Worm (Caenorhabditis elegans) whole organism, L1 larva: ENCODE measurements around the gene swan-2.

Experiments
- C16A3.4 ChIP-seq: fragments of 150-350 bp; optimal IDR thresholded peaks from 2 replicates; lab custom pipeline; 2014; ENCODE audit warnings: missing biosample characterization, missing genetic modification characterization
- C34B4.2 ChIP-seq: sonication (generic microtip); optimal IDR thresholded peaks from 2 replicates; lab custom pipeline; 2017; ENCODE audit warnings: mild to moderate bottlenecking, missing genetic modification characterization, missing compliant biosample characterization
- aha-1 ChIP-seq: fragments of 150-350 bp; optimal IDR thresholded peaks from 2 replicates; lab custom pipeline; 2014; ENCODE audit warnings: missing biosample characterization, missing genetic modification characterization
- ama-1 ChIP-seq: fragments of 150-350 bp; optimal IDR thresholded peaks from 2 replicates; lab custom pipeline; 2014
- ceh-63 ChIP-seq: fragments of 200-800 bp; sonication (Bioruptor generic); optimal IDR thresholded peaks from 2 replicates; lab custom pipeline; 2018; ENCODE audit warnings: mild to moderate bottlenecking, missing genetic modification characterization, missing compliant biosample characterization
- ceh-82 ChIP-seq, 3 experiments: fragments of 150-350 bp in 1 of 3; sonication (generic microtip) in 2 of 3; optimal IDR thresholded peaks; 2 replicates each; lab custom pipeline; 2014 to 2017; ENCODE audit warnings: missing biosample characterization in 3 of 3, missing genetic modification characterization in 3 of 3
- ceh-88 ChIP-seq: fragments of 200-800 bp; sonication (Bioruptor generic); IDR thresholded peaks from 2 replicates; pipeline ENCODE4 v1.3.6; 2022; ENCODE audit warnings: missing genetic modification characterization, missing compliant biosample characterization
- dpl-1 ChIP-seq, 3 experiments: fragments of 150-350 bp in 2 of 3; sonication (generic microtip) in 1 of 3; optimal IDR thresholded peaks; 2 replicates each; lab custom pipeline; 2014 to 2017; ENCODE audit warnings: missing biosample characterization in 3 of 3, missing genetic modification characterization in 3 of 3, missing genetic modification reagents in 3 of 3
- efl-1 ChIP-seq, 4 experiments: fragments of 150-350 bp; optimal IDR thresholded peaks in 3 of 4; peaks in 1 of 4; 1 replicate in 1 of 4; 2 replicates in 3 of 4; lab custom pipeline; 2014; ENCODE audit warnings: missing biosample characterization in 2 of 4, missing genetic modification characterization in 2 of 4, missing genetic modification reagents in 2 of 4
- efl-3 ChIP-seq: fragments of 200-800 bp; sonication (Bioruptor generic); optimal IDR thresholded peaks from 2 replicates; lab custom pipeline; 2018; ENCODE audit warnings: mild to moderate bottlenecking, missing genetic modification characterization, missing compliant biosample characterization
- egl-27 ChIP-seq, 2 experiments: fragments of 150-350 bp in 1 of 2; sonication (generic microtip); optimal IDR thresholded peaks; 3 replicates each; lab custom pipeline; 2017 to 2018; ENCODE audit warnings: missing biosample characterization in 2 of 2, missing genetic modification characterization in 2 of 2, missing genetic modification reagents in 2 of 2
- elt-2 ChIP-seq: sonication (generic microtip); optimal IDR thresholded peaks from 2 replicates; lab custom pipeline; 2016; ENCODE audit warnings: missing genetic modification characterization, mild to moderate bottlenecking, inconsistent platforms, missing compliant biosample characterization, missing genetic modification reagents
- ets-5 ChIP-seq: fragments of 200-800 bp; sonication (Bioruptor generic); IDR thresholded peaks from 2 replicates; pipeline ENCODE4 v1.3.6; 2022; ENCODE audit warnings: missing genetic modification characterization, missing compliant biosample characterization
- fkh-10 ChIP-seq: sonication (generic microtip); optimal IDR thresholded peaks from 2 replicates; lab custom pipeline; 2017; ENCODE audit warnings: missing biosample characterization, missing genetic modification reagents, missing genetic modification characterization
- fkh-4 ChIP-seq: sonication (generic microtip); optimal IDR thresholded peaks from 2 replicates; lab custom pipeline; 2016; ENCODE audit warnings: missing compliant biosample characterization, missing genetic modification characterization, borderline replicate concordance
- grh-1 ChIP-seq: fragments of 200-800 bp; sonication (Bioruptor generic); IDR thresholded peaks from 2 replicates; pipeline ENCODE4 v1.3.6; 2022; ENCODE audit warnings: missing genetic modification reagents, missing genetic modification characterization, missing compliant biosample characterization
- hlh-17 ChIP-seq: fragments of 200-800 bp; sonication (Bioruptor generic); optimal IDR thresholded peaks from 2 replicates; lab custom pipeline; 2018; ENCODE audit warnings: missing genetic modification characterization, mild to moderate bottlenecking, missing compliant biosample characterization, moderate library complexity, borderline replicate concordance
- hlh-4 ChIP-seq: sonication (generic microtip); optimal IDR thresholded peaks from 2 replicates; lab custom pipeline; 2016; ENCODE audit warnings: mild to moderate bottlenecking, missing genetic modification characterization, missing compliant biosample characterization
- isw-1 ChIP-seq: fragments of 200-800 bp; sonication (Bioruptor generic); IDR thresholded peaks from 2 replicates; pipeline ENCODE4 v1.3.6; 2022; ENCODE audit warnings: missing genetic modification characterization, missing compliant biosample characterization
- lin-13 ChIP-seq: fragments of 150-350 bp; optimal IDR thresholded peaks from 2 replicates; lab custom pipeline; 2014; ENCODE audit warnings: missing biosample characterization, missing genetic modification reagents, missing genetic modification characterization
- lin-35 ChIP-seq, 2 experiments: fragments of 150-350 bp; optimal IDR thresholded peaks; 2 replicates each; lab custom pipeline; 2014; ENCODE audit warnings: missing biosample characterization in 2 of 2, missing genetic modification characterization in 2 of 2, missing genetic modification reagents in 2 of 2
- lin-39 ChIP-seq: fragments of 150-350 bp; optimal IDR thresholded peaks from 2 replicates; lab custom pipeline; 2014; ENCODE audit warnings: missing biosample characterization, missing genetic modification reagents, missing genetic modification characterization
- lir-3 ChIP-seq: sonication (generic microtip); optimal IDR thresholded peaks from 2 replicates; lab custom pipeline; 2016; ENCODE audit warnings: mild to moderate bottlenecking, missing genetic modification characterization, moderate library complexity, missing compliant biosample characterization; ENCODE audit not compliant: poor library complexity
- mab-9 ChIP-seq: fragments of 200-800 bp; sonication (Bioruptor generic); IDR thresholded peaks from 2 replicates; pipeline ENCODE4 v1.3.6; 2022; ENCODE audit warnings: missing genetic modification reagents, missing genetic modification characterization, missing compliant biosample characterization
- mdl-1 ChIP-seq, 2 experiments: fragments of 150-350 bp; optimal IDR thresholded peaks; 2 replicates each; lab custom pipeline; 2014 to 2017; ENCODE audit warnings: missing biosample characterization in 2 of 2, missing genetic modification characterization in 2 of 2, inconsistent platforms in 1 of 2
- mef-2 ChIP-seq: fragments of 150-350 bp; optimal IDR thresholded peaks from 2 replicates; lab custom pipeline; 2014; ENCODE audit warnings: missing biosample characterization, missing genetic modification characterization
- mep-1 ChIP-seq: fragments of 150-350 bp; optimal IDR thresholded peaks from 2 replicates; lab custom pipeline; 2014; ENCODE audit warnings: missing biosample characterization, missing genetic modification characterization
- nhr-19 ChIP-seq: fragments of 200-800 bp; sonication (Bioruptor generic); conservative IDR thresholded peaks from 2 replicates; pipeline ENCODE4 v1.3.6; 2022; ENCODE audit warnings: missing genetic modification characterization, missing compliant biosample characterization
- nhr-20 ChIP-seq: sonication (generic microtip); optimal IDR thresholded peaks from 2 replicates; lab custom pipeline; 2016; ENCODE audit warnings: mild to moderate bottlenecking, missing genetic modification characterization, missing compliant biosample characterization
- nhr-47 ChIP-seq: sonication (generic microtip); optimal IDR thresholded peaks from 2 replicates; lab custom pipeline; 2016; ENCODE audit warnings: mild to moderate bottlenecking, missing genetic modification characterization, moderate library complexity, missing compliant biosample characterization
- nhr-85 ChIP-seq: sonication (generic microtip); peaks from one replicate; lab custom pipeline; 2016; ENCODE audit warnings: missing genetic modification characterization, inconsistent platforms, missing compliant biosample characterization
- pqm-1 ChIP-seq: sonication (generic microtip); optimal IDR thresholded peaks from 3 replicates; lab custom pipeline; 2017; ENCODE audit warnings: missing biosample characterization, missing genetic modification characterization
- rnt-1 ChIP-seq: sonication (generic microtip); optimal IDR thresholded peaks from 2 replicates; lab custom pipeline; 2016; ENCODE audit warnings: mild to moderate bottlenecking, missing genetic modification characterization, moderate library complexity, missing compliant biosample characterization
- skn-1 ChIP-seq: fragments of 150-350 bp; optimal IDR thresholded peaks from 2 replicates; lab custom pipeline; 2014; ENCODE audit warnings: missing biosample characterization, missing genetic modification characterization
- snpc-4 ChIP-seq: fragments of 150-350 bp; optimal IDR thresholded peaks from 2 replicates; lab custom pipeline; 2014; ENCODE audit warnings: missing biosample characterization, missing genetic modification characterization
- snu-23 ChIP-seq: sonication (generic microtip); optimal IDR thresholded peaks from 2 replicates; lab custom pipeline; 2016; ENCODE audit warnings: missing genetic modification characterization, missing compliant biosample characterization
- sptf-1 ChIP-seq: fragments of 150-350 bp; optimal IDR thresholded peaks from 2 replicates; lab custom pipeline; 2014; ENCODE audit warnings: missing biosample characterization, missing genetic modification characterization
- sup-37 ChIP-seq: fragments of 200-800 bp; sonication (Bioruptor generic); optimal IDR thresholded peaks from 2 replicates; lab custom pipeline; 2018; ENCODE audit warnings: mild to moderate bottlenecking, missing genetic modification characterization, missing compliant biosample characterization
- tbx-2 ChIP-seq: sonication (generic microtip); optimal IDR thresholded peaks from 2 replicates; lab custom pipeline; 2016; ENCODE audit warnings: missing genetic modification characterization, missing compliant biosample characterization
- tlp-1 ChIP-seq: fragments of 150-350 bp; optimal IDR thresholded peaks from 2 replicates; lab custom pipeline; 2014; ENCODE audit warnings: missing biosample characterization, missing genetic modification characterization
- unc-130 ChIP-seq: fragments of 150-350 bp; optimal IDR thresholded peaks from 2 replicates; lab custom pipeline; 2017; ENCODE audit warnings: missing biosample characterization, missing genetic modification characterization, inconsistent platforms
- unc-86 ChIP-seq: sonication (generic microtip); optimal IDR thresholded peaks from 2 replicates; lab custom pipeline; 2016; ENCODE audit warnings: missing genetic modification characterization, missing compliant biosample characterization
- unc-98 ChIP-seq: fragments of 200-800 bp; sonication (Bioruptor generic); IDR thresholded peaks from 2 replicates; pipeline ENCODE4 v1.3.6; 2022; ENCODE audit warnings: missing genetic modification characterization, missing compliant biosample characterization
- xbp-1 ChIP-seq: sonication (generic microtip); optimal IDR thresholded peaks from 2 replicates; lab custom pipeline; 2016; ENCODE audit warnings: missing genetic modification characterization, missing compliant biosample characterization
- zip-4 ChIP-seq: fragments of 200-800 bp; sonication (Bioruptor generic); optimal IDR thresholded peaks from 2 replicates; lab custom pipeline; 2018; ENCODE audit warnings: mild to moderate bottlenecking, missing genetic modification characterization, moderate library complexity, missing compliant biosample characterization
- ztf-11 ChIP-seq, 2 experiments: sonication (generic microtip); optimal IDR thresholded peaks; 2 replicates each; lab custom pipeline; 2016 to 2017; ENCODE audit warnings: missing genetic modification characterization in 2 of 2, missing biosample characterization in 1 of 2, missing compliant biosample characterization in 1 of 2
- ztf-4 ChIP-seq: fragments of 150-350 bp; optimal IDR thresholded peaks from 2 replicates; lab custom pipeline; 2014; ENCODE audit warnings: missing biosample characterization, missing genetic modification characterization

The swan-2 gene

DNA sequence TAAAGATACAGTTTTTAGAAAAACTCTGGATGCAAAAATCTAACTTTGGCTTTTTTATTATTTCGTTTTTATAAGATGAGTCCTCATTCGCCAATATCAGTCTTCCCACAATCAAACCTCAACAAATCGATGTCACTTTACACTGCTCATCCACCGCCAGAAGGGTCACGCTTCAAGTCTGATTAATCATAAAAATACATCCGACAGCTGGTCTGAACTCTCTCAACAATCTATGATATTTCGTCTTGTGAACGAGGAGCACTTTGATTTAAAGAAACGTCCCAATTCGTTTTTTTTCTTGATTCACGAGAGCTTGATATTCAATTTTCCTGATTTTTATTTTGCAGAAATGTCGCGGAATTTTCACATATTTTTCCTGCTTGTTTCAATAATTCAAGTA lies 23.8 kb upstream of the swan-2 start, which contains the start of gene nrf-5 (continued):
- TF ChIP-seq ceh-63 (no peak), pqm-1 (tag; lab: Kevin White, UChicago) (no peak), zip-4 (GFP tag; lab: Kevin White, UChicago) (no peak)
- TF ChIP-seq, all 84 proteins: peak for 3

DNA sequence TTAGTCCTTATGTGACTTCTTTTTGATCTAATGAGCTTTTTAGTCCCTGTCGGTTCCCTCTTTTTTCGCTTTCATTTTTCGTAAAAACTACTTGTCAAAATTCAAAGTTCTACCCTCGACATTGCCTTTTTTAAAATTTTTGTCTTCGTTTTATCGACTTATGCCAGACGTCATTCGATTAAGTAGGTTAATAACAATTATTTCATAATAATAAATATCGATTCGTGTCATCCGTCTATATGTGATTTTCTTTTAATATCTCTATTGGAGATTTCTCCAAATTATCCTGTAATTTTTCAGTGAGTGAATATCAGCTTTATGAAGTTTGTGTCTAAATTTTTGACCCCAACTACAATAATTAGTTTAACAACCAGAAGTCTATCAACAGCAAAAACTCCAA lies 18.7 kb upstream of the swan-2 start, which contains the start of gene hpo-31:
hpo-31 (plus strand) TSS at position 301 of the 400 bp plus-strand sequence.
- TF ChIP-seq dpl-1 (GFP tag; optimal IDR thresholded peaks at IDR 0.05; lab: Kevin White, UChicago) (no peak), lin-39 (tag; lab: Kevin White, UChicago) (no peak), elt-2 (tag; lab: Kevin White, UChicago) (no peak), hlh-4 (tag; lab: Kevin White, UChicago) (no peak), ztf-4 (tag; lab: Kevin White, UChicago) (no peak), ceh-82 (tag; optimal IDR thresholded peaks at IDR 0.05; lab: Kevin White, UChicago) (no peak), ets-5 (GFP tag; lab: Robert Waterston, UW) (no peak), snpc-4 (tag; lab: Kevin White, UChicago) (no peak), pqm-1 (tag; lab: Kevin White, UChicago) (no peak), ama-1 (lab: Kevin White, UChicago) (no peak)

DNA sequence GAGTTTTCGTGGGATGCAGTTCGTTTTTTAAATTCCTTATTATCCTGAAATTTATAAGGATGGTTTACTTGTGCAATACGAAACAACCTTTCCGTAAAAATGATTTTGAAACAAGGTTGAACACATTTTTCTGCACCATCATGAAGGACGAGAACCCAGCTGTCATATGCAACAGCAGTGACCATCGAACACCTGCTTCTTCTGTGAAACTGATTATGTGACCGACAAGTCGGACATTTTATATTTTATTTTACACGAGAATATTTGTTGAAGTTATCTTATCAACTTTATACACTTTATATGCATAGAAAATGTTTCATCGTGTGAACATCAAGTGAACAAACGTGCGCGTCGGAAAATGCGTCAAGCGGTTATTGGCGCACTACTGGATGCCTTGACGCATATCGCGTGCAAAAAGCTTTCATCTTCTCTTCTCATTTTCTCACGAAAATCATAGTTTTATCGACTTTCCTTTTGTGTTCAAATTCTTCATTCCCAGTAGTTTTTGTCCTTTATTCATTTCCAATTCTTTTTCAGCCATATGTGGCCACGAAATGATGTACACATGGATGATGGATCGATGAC lies 14.8 kb upstream of the swan-2 start, which contains the start of gene sel-10:
sel-10 (plus strand) TSS at position 538 of the 585 bp plus-strand sequence.
- TF ChIP-seq ztf-11 (tag; optimal IDR thresholded peaks at IDR 0.05; lab: Kevin White, UChicago) (peak in 1 of 2 experiments; percentile 0), skn-1 (peak; percentile 51), rnt-1 (tag; lab: Kevin White, UChicago) (peak; percentile 90), nhr-47 (peak; percentile 87), grh-1 (GFP tag; lab: Robert Waterston, UW) (peak; percentile 15; the same call in 1 of the 2 replicates), lin-13 (GFP tag; lab: Kevin White, UChicago) (peak; percentile 65), mab-9 (GFP tag; lab: Robert Waterston, UW) (no peak), lir-3 (tag; lab: Kevin White, UChicago) (peak; percentile 57), unc-130 (tag; lab: Kevin White, UChicago) (peak; percentile 80), ceh-88 (GFP tag; lab: Robert Waterston, UW) (no peak), ceh-82 (tag; optimal IDR thresholded peaks at IDR 0.05; lab: Kevin White, UChicago) (peak; percentile 67 to 85 (median 70)), C34B4.2 (no peak), efl-1 (optimal IDR thresholded peaks at IDR 0.05; lab: Kevin White, UChicago) (peak; percentile 75 to 81), efl-1 (GFP tag; optimal IDR thresholded peaks at IDR 0.05 in 1 of 2; lab: Kevin White, UChicago) (peak; percentile 71 to 98), hlh-17 (GFP tag; lab: Kevin White, UChicago) (no peak), sup-37 (GFP tag; lab: Kevin White, UChicago) (peak; percentile 6), egl-27 (tag; optimal IDR thresholded peaks at IDR 0.05; lab: Kevin White, UChicago) (no peak), mep-1 (tag; lab: Kevin White, UChicago) (peak; percentile 95), snu-23 (GFP tag; lab: Kevin White, UChicago) (peak; percentile 81), fkh-4 (tag; lab: Kevin White, UChicago) (no peak), nhr-19 (GFP tag; lab: Robert Waterston, UW) (peak; percentile 82), unc-98 (no peak), isw-1 (GFP tag; lab: Robert Waterston, UW) (peak; percentile 68), nhr-20 (tag; lab: Kevin White, UChicago) (peak; percentile 83), aha-1 (tag; lab: Kevin White, UChicago) (peak; percentile 12), unc-86 (tag; lab: Kevin White, UChicago) (peak; percentile 74), lin-35 (GFP tag; optimal IDR thresholded peaks at IDR 0.05; lab: Kevin White, UChicago) (peak; percentile 78 to 84), fkh-10 (GFP tag; lab: Kevin White, UChicago) (no peak), mdl-1 (tag; optimal IDR thresholded peaks at IDR 0.05; lab: Kevin White, UChicago) (peak in 1 of 2 experiments; percentile 73), xbp-1 (tag; lab: Kevin White, UChicago) (peak; percentile 75), tlp-1 (tag; lab: Kevin White, UChicago) (no peak), zip-4 (GFP tag; lab: Kevin White, UChicago) (peak; percentile 41), lin-39 (tag; lab: Kevin White, UChicago) (peak; percentile 52), sptf-1 (no peak), efl-3 (no peak), nhr-85 (tag; lab: Kevin White, UChicago) (peak; percentile 90), C16A3.4 (tag; lab: Kevin White, UChicago) (peak; percentile 78), mef-2 (no peak), tbx-2 (peak; percentile 77)
